Fruit fly (Drosophila melanogaster): ENCODE results near the gene CG32071.

The CG32071 gene

DNA sequence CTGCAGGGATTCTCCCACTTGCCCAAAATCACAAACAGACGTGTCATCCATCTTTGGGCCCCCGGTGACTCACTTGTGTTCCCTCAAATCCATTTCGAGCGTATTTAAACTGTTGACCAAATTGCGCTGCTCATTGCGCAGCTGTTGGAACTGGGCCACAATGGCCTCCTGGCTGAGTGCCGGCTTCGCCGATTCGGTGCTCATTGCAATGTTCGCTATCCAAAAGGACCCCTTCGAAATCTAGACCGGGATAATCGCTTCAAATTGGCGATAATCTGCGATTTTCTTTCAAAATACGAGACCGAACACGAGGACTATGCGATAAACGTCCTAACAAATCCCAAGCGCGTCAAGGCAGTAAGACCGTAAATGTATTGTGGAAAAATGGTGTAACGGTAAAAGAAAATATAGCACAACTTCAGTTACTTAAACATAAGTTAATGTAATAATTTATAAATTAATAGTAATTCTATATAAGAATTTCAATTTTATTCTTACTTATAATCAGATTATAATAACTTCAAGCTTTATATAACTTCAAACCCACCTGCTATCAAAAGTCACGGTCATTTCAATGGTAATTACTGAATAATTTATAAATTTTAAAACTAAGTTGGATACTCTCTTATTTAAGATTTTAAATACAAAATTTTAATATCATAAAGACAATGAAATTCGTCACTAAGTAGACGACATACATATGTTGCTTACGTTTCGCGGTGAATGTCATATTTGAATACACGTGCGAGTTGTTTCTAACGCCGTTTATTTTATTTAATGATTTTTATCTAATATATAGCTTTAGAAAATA lies 29.4 kb downstream of the CG32071 start, which contains the start of the genes Pfdn2 and Noc1 (continued):
- TF ChIP-seq Hr51 (GFP tag; optimal IDR thresholded peaks at IDR 0.05) = peak in 1 of 2 experiments; percentile 38
- peak; percentile 37 for TF ChIP-seq pzg (GFP tag; optimal IDR thresholded peaks at IDR 0.05)
- peak; percentile 54 for TF ChIP-seq CG15696 (tag; optimal IDR thresholded peaks at IDR 0.05)
- TF ChIP-seq slou (GFP tag; optimal IDR thresholded peaks at IDR 0.05) = no peak
- TF ChIP-seq crp (GFP tag; optimal IDR thresholded peaks at IDR 0.05) = peak in 1 of 2 experiments; percentile 66
- no peak for TF ChIP-seq CG5953 (GFP tag; IDR thresholded peaks at IDR 0.05)
- no peak for TF ChIP-seq CG16813 (GFP tag; IDR thresholded peaks at IDR 0.05; ENCODE audit: partially characterized antibody)
- no peak for TF ChIP-seq sr (GFP tag; IDR thresholded peaks at IDR 0.05)
- TF ChIP-seq CG7372 (GFP tag; IDR thresholded peaks at IDR 0.05) = no peak
- no peak for TF ChIP-seq run (tag; optimal IDR thresholded peaks at IDR 0.05)
- peak; percentile 73 for TF ChIP-seq CG9932 (GFP tag; IDR thresholded peaks at IDR 0.05)
- TF ChIP-seq Opbp (GFP tag; IDR thresholded peaks at IDR 0.05; ENCODE audit: partially characterized antibody) = no peak
- no peak for TF ChIP-seq CG6654 (GFP tag; optimal IDR thresholded peaks at IDR 0.05)
- no peak for TF ChIP-seq Tbp (GFP tag; optimal IDR thresholded peaks at IDR 0.05)
- no peak for TF ChIP-seq rib (GFP tag; IDR thresholded peaks at IDR 0.05)
- no peak for TF ChIP-seq CG18011 (GFP tag; optimal IDR thresholded peaks at IDR 0.05)
- TF ChIP-seq z (GFP tag; IDR thresholded peaks at IDR 0.05) = no peak
- no peak for TF ChIP-seq ftz-f1 (GFP tag; optimal IDR thresholded peaks at IDR 0.05)
- TF ChIP-seq CG2889 (GFP tag; IDR thresholded peaks at IDR 0.05) = no peak
- no peak for TF ChIP-seq CG15601 (tag; optimal IDR thresholded peaks at IDR 0.05)
- TF ChIP-seq cad (GFP tag; optimal IDR thresholded peaks at IDR 0.05) = no peak
- no peak for TF ChIP-seq Myb (GFP tag; optimal IDR thresholded peaks at IDR 0.05)
- TF ChIP-seq Sox100B (GFP tag; optimal IDR thresholded peaks at IDR 0.05) = no peak
- no peak for TF ChIP-seq Asciz (GFP tag; optimal IDR thresholded peaks at IDR 0.05)
- no peak for TF ChIP-seq Sry-β (GFP tag; optimal IDR thresholded peaks at IDR 0.05)
- TF ChIP-seq Xrp1 (GFP tag; IDR thresholded peaks at IDR 0.05) = peak; percentile 48; the same call in 1 of the 2 replicates
- TF ChIP-seq Hsf (GFP tag; optimal IDR thresholded peaks at IDR 0.05) = peak; percentile 54
- peak; percentile 39; the same call in 1 of the 2 replicates for TF ChIP-seq CG9215 (GFP tag; IDR thresholded peaks at IDR 0.05)
- peak; percentile 34 for TF ChIP-seq CG4820 (GFP tag; optimal IDR thresholded peaks at IDR 0.05)
- no peak for TF ChIP-seq dati (GFP tag; IDR thresholded peaks at IDR 0.05)
- no peak for TF ChIP-seq CG1233 (GFP tag; optimal IDR thresholded peaks at IDR 0.05)
- peak; percentile 36; the same call in 1 of the 2 replicates for TF ChIP-seq CG6689 (GFP tag; IDR thresholded peaks at IDR 0.05)
- no peak for TF ChIP-seq Dip3 (GFP tag; optimal IDR thresholded peaks at IDR 0.05)
- peak; percentile 50 for TF ChIP-seq CG8924 (tag; optimal IDR thresholded peaks at IDR 0.05)
- TF ChIP-seq CG12769 (tag; optimal IDR thresholded peaks at IDR 0.05) = no peak
- peak; percentile 32; the same call in 1 of the 2 replicates for TF ChIP-seq CG31224 (GFP tag; IDR thresholded peaks at IDR 0.05)
- TF ChIP-seq CG17568 (GFP tag; optimal IDR thresholded peaks at IDR 0.05) = no peak
- peak; percentile 40 for TF ChIP-seq CG4424 (GFP tag; optimal IDR thresholded peaks at IDR 0.05)
- no peak for TF ChIP-seq p53 (GFP tag; optimal IDR thresholded peaks at IDR 0.05)
- TF ChIP-seq kay (GFP tag; optimal IDR thresholded peaks at IDR 0.05) = no peak
- 0 out of 2 replicates have a peak, but pooled peaks have one; percentile 7 for TF ChIP-seq cas (GFP tag; IDR thresholded peaks at IDR 0.05)
- no peak for TF ChIP-seq fu2 (GFP tag; optimal IDR thresholded peaks at IDR 0.05)
- TF ChIP-seq CG1024 (GFP tag; IDR thresholded peaks at IDR 0.05) = no peak
- TF ChIP-seq Lim3 (GFP tag; IDR thresholded peaks at IDR 0.05) = no peak
- peak in 1 of 2 experiments; percentile 62 for TF ChIP-seq bsh (GFP tag; optimal IDR thresholded peaks at IDR 0.05)
- peak; percentile 26; the same call in 1 of the 2 replicates for TF ChIP-seq vvl (GFP tag; IDR thresholded peaks at IDR 0.05)
- TF ChIP-seq CG7928 (GFP tag; optimal IDR thresholded peaks at IDR 0.05) = no peak
- peak; percentile 60 for TF ChIP-seq CG3995 (GFP tag; optimal IDR thresholded peaks at IDR 0.05)
- TF ChIP-seq CG10274 (GFP tag; optimal IDR thresholded peaks at IDR 0.05) = no peak

Data from whole organism, embryonic.